Worm (Caenorhabditis elegans): Measurements from ENCODE around the gene M176.10.
"Not testable (repeated sequence)": the region's sequence is repeated elsewhere in the genome, so short reads cannot be mapped to it uniquely, and the experiment has no call there.

The M176.10 gene

DNA sequence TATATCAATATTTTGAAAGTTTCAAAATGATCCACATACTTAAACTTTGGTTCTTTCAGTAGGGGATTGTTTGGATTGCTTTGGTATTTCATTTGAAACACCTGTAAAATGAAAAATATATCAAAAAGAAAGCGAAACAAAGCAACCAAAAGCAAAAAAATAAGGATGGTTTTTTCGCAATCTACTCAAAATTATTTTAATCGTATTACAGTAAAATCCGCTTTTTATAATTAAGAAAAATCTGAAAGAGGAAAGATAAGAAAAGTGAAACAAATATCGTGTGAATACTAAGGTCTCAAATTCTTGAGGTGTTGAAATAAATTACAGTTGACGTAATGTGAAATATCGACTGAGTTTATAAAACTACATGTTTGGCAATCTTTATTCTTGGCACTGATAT is 40.1 kb upstream of the M176.10 start, which contains the start of gene chil-22:
Gene chil-22 (minus strand): TSS at position 101 of the 400 bp plus-strand sequence.
- TF ChIP-seq pha-4 (GFP tag; IDR thresholded peaks at IDR 0.05) (no peak), pha-4 (tag; optimal IDR thresholded peaks at IDR 0.05) (no peak), dmd-9 (GFP tag; IDR thresholded peaks at IDR 0.05) (no peak), lir-3 (tag; optimal IDR thresholded peaks at IDR 0.05) (no peak), lin-39 (tag; optimal IDR thresholded peaks at IDR 0.05) (no peak), ceh-62 (tag; optimal IDR thresholded peaks at IDR 0.05) (no peak), nhr-10 (tag; optimal IDR thresholded peaks at IDR 0.05) (no peak), duxl-1 (tag; optimal IDR thresholded peaks at IDR 0.05; ENCODE audit: poor library complexity) (no peak), F44E2.7 (GFP tag; IDR thresholded peaks at IDR 0.05) (no peak), php-3 (GFP tag; IDR thresholded peaks at IDR 0.05) (no peak), unc-62 (GFP tag; optimal IDR thresholded peaks at IDR 0.05 in 1 of 2) (no peak), unc-62 (tag; optimal IDR thresholded peaks at IDR 0.05) (no peak), ces-1 (GFP tag; optimal IDR thresholded peaks at IDR 0.05) (no peak), egl-27 (tag; optimal IDR thresholded peaks at IDR 0.05) (no peak)

DNA sequence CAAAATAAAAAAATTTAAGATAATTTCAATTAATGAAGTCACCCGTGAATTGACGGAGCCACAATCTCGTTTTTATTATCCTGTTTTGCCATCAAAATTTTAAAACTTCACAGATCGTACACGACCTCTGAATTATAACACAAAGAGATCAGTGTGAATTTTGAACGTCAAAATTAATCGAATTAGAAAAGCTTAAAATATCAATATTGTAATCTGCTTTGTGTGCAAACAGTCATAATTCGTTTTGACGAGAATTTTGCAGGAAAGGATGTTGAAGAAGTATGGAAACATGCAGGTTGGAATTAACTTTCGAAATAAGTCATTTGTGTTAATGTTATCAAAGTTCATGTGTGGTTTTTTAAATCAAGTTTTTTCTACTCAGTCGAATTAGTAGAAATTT is 35.9 kb upstream of the M176.10 start, which contains the start of gene chil-21:
Gene chil-21 (minus strand): TSS at position 101 of the 400 bp plus-strand sequence.
- not testable (repeated sequence) for TF ChIP-seq ztf-7 (tag; optimal IDR thresholded peaks at IDR 0.05); dve-1 (tag; optimal IDR thresholded peaks at IDR 0.05; ENCODE audit: insufficient read depth); ceh-62 (tag; optimal IDR thresholded peaks at IDR 0.05)

DNA sequence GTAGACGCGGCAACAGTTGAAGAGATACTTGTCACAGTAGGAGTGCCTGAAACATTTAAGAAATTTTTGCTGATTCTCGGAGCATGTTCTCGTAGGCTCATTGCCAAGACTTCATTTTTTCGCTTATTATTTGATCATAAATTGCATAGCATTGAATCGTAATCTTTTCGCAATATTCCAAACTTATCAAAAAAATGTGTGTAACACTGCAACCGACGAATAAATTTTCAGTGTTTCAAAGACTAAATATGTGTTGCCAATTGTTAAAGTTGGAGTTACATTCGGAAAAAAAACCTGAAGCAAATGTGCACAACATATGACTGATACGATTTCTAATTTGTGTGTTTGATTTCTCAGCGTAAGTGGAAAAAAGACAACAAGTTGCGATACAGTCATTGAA is 33.5 kb upstream of the M176.10 start, which contains the start of gene R09D1.14:
Gene R09D1.14 (minus strand): TSS at position 101 of the 400 bp plus-strand sequence.
- TF ChIP-seq hif-1 (tag; optimal IDR thresholded peaks at IDR 0.05); T20F7.1 (GFP tag; optimal IDR thresholded peaks at IDR 0.05); ama-1 (optimal IDR thresholded peaks at IDR 0.05): not testable (repeated sequence)

DNA sequence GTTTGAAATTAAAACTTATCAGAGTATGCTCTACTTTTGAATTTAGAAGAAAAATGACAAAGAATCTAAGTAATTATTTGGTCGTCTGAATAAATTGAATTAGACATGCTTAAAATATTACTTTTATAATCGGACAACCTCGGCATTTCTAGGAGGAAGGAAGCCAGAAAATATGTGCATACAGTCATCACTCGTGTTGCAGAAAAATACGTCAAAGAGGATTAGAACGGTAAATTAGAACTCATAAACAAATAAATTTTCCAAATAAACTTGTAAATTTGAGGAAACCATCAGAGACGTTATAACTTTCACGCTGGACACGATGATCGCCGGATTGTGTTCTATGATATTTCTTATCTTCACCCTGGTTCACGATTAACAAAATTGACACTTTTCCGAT is 28.3 kb upstream of the M176.10 start, which contains the start of gene chil-19:
Gene chil-19 (minus strand): TSS at position 101 of the 400 bp plus-strand sequence.
- no peak for TF ChIP-seq lin-29 (GFP tag; IDR thresholded peaks at IDR 0.05)

- TF ChIP-seq D1046.2 (GFP tag; IDR thresholded peaks at IDR 0.05); arid-1 (GFP tag; conservative IDR thresholded peaks at IDR 0.05); ceh-44 (GFP tag; IDR thresholded peaks at IDR 0.05): not testable (repeated sequence)
These were observed 26.2 kb upstream of the M176.10 start, which contains the start of gene R09D1.12 for ce11 chrII:9452172-9452571. TSS of gene R09D1.12 (minus strand) at chrII:9452272.

DNA sequence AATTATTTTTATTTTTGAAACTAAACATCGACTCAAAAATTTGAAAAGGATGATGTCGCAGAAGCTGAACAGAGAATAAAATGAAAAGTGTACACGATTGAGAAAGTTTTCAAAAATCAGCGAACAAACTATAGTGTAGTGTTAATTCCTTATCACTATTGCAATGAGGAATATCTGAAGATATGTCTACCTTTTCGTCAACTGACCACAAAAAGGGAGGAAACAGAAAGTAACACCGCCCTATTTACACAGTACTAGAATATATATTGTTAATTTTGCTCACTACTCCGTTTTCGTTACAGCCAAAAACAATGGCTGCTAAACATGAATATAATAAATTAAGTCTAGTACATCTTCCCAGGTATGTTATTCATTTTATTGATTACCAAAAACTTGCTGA is 22.0 kb upstream of the M176.10 start, which contains the start of gene chil-18:
Gene chil-18 (plus strand): TSS at position 301 of the 400 bp plus-strand sequence.
- TF ChIP-seq duxl-1 (tag; optimal IDR thresholded peaks at IDR 0.05; ENCODE audit: poor library complexity) (no peak), Y5F2A.4 (GFP tag; optimal IDR thresholded peaks at IDR 0.05) (no peak), aha-1 (tag) (no peak), ZK546.5 (tag; optimal IDR thresholded peaks at IDR 0.05) (no peak), nhr-10 (tag; optimal IDR thresholded peaks at IDR 0.05) (no peak), fkh-10 (GFP tag; optimal IDR thresholded peaks at IDR 0.05) (no peak), php-3 (GFP tag; IDR thresholded peaks at IDR 0.05) (no peak), daf-16 (GFP tag; optimal IDR thresholded peaks at IDR 0.05) (no peak), daf-16 (tag; optimal IDR thresholded peaks at IDR 0.05) (no peak), Y75B8A.6 (GFP tag; IDR thresholded peaks at IDR 0.05) (no peak), dve-1 (tag; optimal IDR thresholded peaks at IDR 0.05; ENCODE audit: insufficient read depth) (no peak)

Measured in whole organism, L4 larva.